Worm (Caenorhabditis elegans) whole organism, midembryonic: Measurements from ENCODE around the gene lys-3.

Source experiments
- med-1 ChIP-seq: sonication (generic microtip); optimal IDR thresholded peaks from 2 replicates; lab custom pipeline; 2017; ENCODE audit warnings: missing genetic modification characterization, mild to moderate bottlenecking, missing compliant biosample characterization, antibody characterized with exemption, missing genetic modification reagents; ENCODE audit not compliant: insufficient read depth
- ref-1 ChIP-seq: fragments of 200-800 bp; sonication (Bioruptor generic); conservative IDR thresholded peaks from 2 replicates; pipeline ENCODE4 v1.3.6; 2022; ENCODE audit warnings: missing genetic modification reagents, missing genetic modification characterization, missing compliant biosample characterization

DNA sequence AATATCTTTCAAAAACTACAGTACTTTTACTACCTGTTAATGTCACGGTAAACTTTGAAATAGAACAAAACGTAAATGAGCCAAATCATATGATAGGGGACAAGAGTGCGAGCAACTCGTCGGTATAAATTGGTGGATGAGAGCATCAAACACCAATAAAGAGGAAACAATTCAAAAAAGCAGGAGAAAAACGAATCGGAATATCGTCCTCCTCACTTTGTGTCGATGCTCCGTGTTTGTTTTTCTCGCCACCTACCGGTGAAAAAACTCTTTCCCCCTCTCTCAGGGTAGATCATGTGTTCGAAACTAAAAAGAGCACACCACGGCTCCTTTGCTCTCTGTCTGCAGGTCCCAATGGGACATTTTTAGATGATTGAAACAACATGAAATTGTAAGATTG lies 44.7 kb upstream of the lys-3 start:
- no peak for TF ChIP-seq ref-1 (GFP tag; lab: Robert Waterston, UW)
- no peak for TF ChIP-seq med-1
